Worm (Caenorhabditis elegans): Measurements from ENCODE around the gene col-183.

DNA sequence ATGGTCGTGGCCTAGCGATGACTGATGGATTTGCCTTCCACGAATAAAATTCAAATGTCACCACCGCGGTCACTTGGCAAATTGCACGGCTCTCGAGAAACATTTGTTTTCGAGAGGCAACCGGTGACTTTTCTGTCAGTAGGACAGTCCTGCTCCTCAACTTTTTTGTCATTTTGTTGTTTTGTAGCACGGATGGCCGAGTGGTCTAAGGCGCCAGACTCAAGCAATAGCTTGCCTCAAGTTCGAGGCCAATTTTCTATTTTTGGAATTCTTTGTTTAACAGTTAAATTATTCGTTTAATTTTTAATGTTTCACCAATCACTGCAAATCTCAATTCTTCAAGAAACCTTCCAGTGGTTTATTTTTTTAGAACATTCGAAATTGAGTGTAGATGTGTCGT lies 23.3 kb downstream of the col-183 start:
- TF ChIP-seq him-1 (tag; optimal IDR thresholded peaks at IDR 0.05): no peak
- no peak for TF ChIP-seq W03F9.2 (tag; optimal IDR thresholded peaks at IDR 0.05)
- TF ChIP-seq dao-5 (tag; optimal IDR thresholded peaks at IDR 0.05): no peak
